Worm (Caenorhabditis elegans): Measurements from ENCODE around the gene pgp-13.

DNA sequence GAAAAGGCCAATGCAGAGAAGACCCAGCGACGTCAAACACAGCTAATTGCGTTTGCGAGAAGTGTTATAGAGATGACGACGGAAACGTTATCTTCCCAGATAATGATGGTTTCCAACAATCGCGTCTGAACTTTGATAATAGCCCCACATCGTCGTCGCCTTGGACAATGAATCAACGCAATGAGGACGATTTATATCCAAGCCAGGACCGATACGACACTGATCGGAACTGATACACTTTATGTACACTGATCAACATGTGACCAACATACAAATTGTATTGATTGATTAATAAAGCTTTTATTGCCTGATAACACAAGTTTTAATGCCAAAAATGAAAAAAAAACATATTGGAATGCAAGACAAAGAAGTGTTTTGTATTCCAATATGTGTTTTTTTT lies 54.5 kb downstream of the pgp-13 start:
- TF ChIP-seq hlh-15 (tag; optimal IDR thresholded peaks at IDR 0.05), result no peak
- TF ChIP-seq ahr-1 (tag; optimal IDR thresholded peaks at IDR 0.05), result no peak
- TF ChIP-seq dmd-4 (tag; optimal IDR thresholded peaks at IDR 0.05; ENCODE audit: borderline replicate concordance), result no peak
- no peak for TF ChIP-seq pha-4 (tag; optimal IDR thresholded peaks at IDR 0.05)
- TF ChIP-seq madf-2 (tag; optimal IDR thresholded peaks at IDR 0.05), result no peak
- TF ChIP-seq unc-86 (tag; optimal IDR thresholded peaks at IDR 0.05), result no peak
- no peak for TF ChIP-seq lin-11 (tag; optimal IDR thresholded peaks at IDR 0.05)
- no peak for TF ChIP-seq hlh-13 (GFP tag; optimal IDR thresholded peaks at IDR 0.05)
- no peak for TF ChIP-seq dve-1 (tag; optimal IDR thresholded peaks at IDR 0.05)
